Worm (Caenorhabditis elegans): ENCODE results near the gene F02C12.1.

Gene F02C12.1

ce11 chrX:13359800-13360199 lies 42.1 kb upstream of the F02C12.1 start:
- TF ChIP-seq tbx-11 (GFP tag; IDR thresholded peaks at IDR 0.05) (no peak), hmbx-1 (tag; optimal IDR thresholded peaks at IDR 0.05) (no peak), ets-7 (tag; optimal IDR thresholded peaks at IDR 0.05) (no peak), hnd-1 (tag; optimal IDR thresholded peaks at IDR 0.05) (no peak), tbx-37 (GFP tag; conservative IDR thresholded peaks at IDR 0.05) (no peak), ama-1 (optimal IDR thresholded peaks at IDR 0.05) (no peak)

- no peak for TF ChIP-seq hmg-4 (GFP tag; optimal IDR thresholded peaks at IDR 0.05)
- TF ChIP-seq ets-7 (tag; optimal IDR thresholded peaks at IDR 0.05) = no peak
- TF ChIP-seq flt-1 (GFP tag; IDR thresholded peaks at IDR 0.05) = no peak
- TF ChIP-seq sea-1 (GFP tag; conservative IDR thresholded peaks at IDR 0.05) = no peak
- no peak for TF ChIP-seq B0310.2 (tag; optimal IDR thresholded peaks at IDR 0.05)
- no peak for TF ChIP-seq ama-1 (optimal IDR thresholded peaks at IDR 0.05)
- no peak for TF ChIP-seq scrt-1 (GFP tag; IDR thresholded peaks at IDR 0.05)
- TF ChIP-seq hnd-1 (tag; optimal IDR thresholded peaks at IDR 0.05) = no peak
- no peak for TF ChIP-seq ceh-36 (tag; optimal IDR thresholded peaks at IDR 0.05)
These were observed 41.3 kb upstream of the F02C12.1 start for ce11 chrX:13360632-13361031.

ce11 chrX:13362486-13362885 lies 39.4 kb upstream of the F02C12.1 start, which contains the start of gene C49F8.15:
Gene C49F8.15 (minus strand): TSS chrX:13362586.
- no peak for TF ChIP-seq pes-1 (GFP tag; IDR thresholded peaks at IDR 0.05)
- TF ChIP-seq F13C5.2 (tag; optimal IDR thresholded peaks at IDR 0.05) = no peak
- TF ChIP-seq scrt-1 (GFP tag; IDR thresholded peaks at IDR 0.05) = no peak
- TF ChIP-seq ceh-36 (tag; optimal IDR thresholded peaks at IDR 0.05) = no peak
- no peak for TF ChIP-seq flt-1 (GFP tag; IDR thresholded peaks at IDR 0.05)
- TF ChIP-seq hmg-4 (GFP tag; optimal IDR thresholded peaks at IDR 0.05) = no peak
- TF ChIP-seq tra-4 (tag; optimal IDR thresholded peaks at IDR 0.05) = no peak
- no peak for TF ChIP-seq hnd-1 (tag; optimal IDR thresholded peaks at IDR 0.05)
- no peak for TF ChIP-seq sea-1 (GFP tag; conservative IDR thresholded peaks at IDR 0.05)
- TF ChIP-seq hmbx-1 (tag; optimal IDR thresholded peaks at IDR 0.05) = no peak
- TF ChIP-seq tbx-37 (GFP tag; conservative IDR thresholded peaks at IDR 0.05) = no peak
- no peak for TF ChIP-seq ets-7 (tag; optimal IDR thresholded peaks at IDR 0.05)
- TF ChIP-seq tbx-11 (GFP tag; IDR thresholded peaks at IDR 0.05) = no peak
- TF ChIP-seq ceh-13 (GFP tag; optimal IDR thresholded peaks at IDR 0.05) = no peak
- TF ChIP-seq aly-1 (tag; optimal IDR thresholded peaks at IDR 0.05) = no peak
- TF ChIP-seq B0310.2 (tag; optimal IDR thresholded peaks at IDR 0.05) = no peak
- no peak for TF ChIP-seq ama-1 (optimal IDR thresholded peaks at IDR 0.05)

ce11 chrX:13364897-13365296 lies 37.0 kb upstream of the F02C12.1 start, which contains the start of gene C49F8.1:
Gene C49F8.1 (minus strand): TSS chrX:13364997.
- no peak for TF ChIP-seq tbx-11 (GFP tag; IDR thresholded peaks at IDR 0.05)
- TF ChIP-seq tra-4 (tag; optimal IDR thresholded peaks at IDR 0.05) = no peak
- TF ChIP-seq ets-7 (tag; optimal IDR thresholded peaks at IDR 0.05) = no peak
- TF ChIP-seq F13C5.2 (tag; optimal IDR thresholded peaks at IDR 0.05) = no peak
- TF ChIP-seq scrt-1 (GFP tag; IDR thresholded peaks at IDR 0.05) = no peak
- TF ChIP-seq flt-1 (GFP tag; IDR thresholded peaks at IDR 0.05) = no peak
- TF ChIP-seq hmg-4 (GFP tag; optimal IDR thresholded peaks at IDR 0.05) = no peak
- TF ChIP-seq aly-1 (tag; optimal IDR thresholded peaks at IDR 0.05) = no peak
- TF ChIP-seq ama-1 (optimal IDR thresholded peaks at IDR 0.05) = no peak
- no peak for TF ChIP-seq ceh-36 (tag; optimal IDR thresholded peaks at IDR 0.05)
- TF ChIP-seq hmbx-1 (tag; optimal IDR thresholded peaks at IDR 0.05) = no peak
- TF ChIP-seq tbx-37 (GFP tag; conservative IDR thresholded peaks at IDR 0.05) = no peak
- TF ChIP-seq pes-1 (GFP tag; IDR thresholded peaks at IDR 0.05) = no peak
- TF ChIP-seq ceh-13 (GFP tag; optimal IDR thresholded peaks at IDR 0.05) = no peak
- no peak for TF ChIP-seq B0310.2 (tag; optimal IDR thresholded peaks at IDR 0.05)
- TF ChIP-seq hnd-1 (tag; optimal IDR thresholded peaks at IDR 0.05) = no peak
- no peak for TF ChIP-seq sea-1 (GFP tag; conservative IDR thresholded peaks at IDR 0.05)

- TF ChIP-seq hmbx-1 (tag; optimal IDR thresholded peaks at IDR 0.05) (no peak), F13C5.2 (tag; optimal IDR thresholded peaks at IDR 0.05) (no peak), pes-1 (GFP tag; IDR thresholded peaks at IDR 0.05) (no peak), hnd-1 (tag; optimal IDR thresholded peaks at IDR 0.05) (no peak), tbx-11 (GFP tag; IDR thresholded peaks at IDR 0.05) (no peak), B0310.2 (tag; optimal IDR thresholded peaks at IDR 0.05) (no peak), tbx-37 (GFP tag; conservative IDR thresholded peaks at IDR 0.05) (no peak), ceh-36 (tag; optimal IDR thresholded peaks at IDR 0.05) (no peak), ama-1 (optimal IDR thresholded peaks at IDR 0.05) (no peak), tra-4 (tag; optimal IDR thresholded peaks at IDR 0.05) (no peak), flt-1 (GFP tag; IDR thresholded peaks at IDR 0.05) (no peak), ets-7 (tag; optimal IDR thresholded peaks at IDR 0.05) (no peak), sea-1 (GFP tag; conservative IDR thresholded peaks at IDR 0.05) (no peak), scrt-1 (GFP tag; IDR thresholded peaks at IDR 0.05) (no peak), aly-1 (tag; optimal IDR thresholded peaks at IDR 0.05) (no peak)
These were observed 34.9 kb upstream of the F02C12.1 start for ce11 chrX:13366955-13367354.

ce11 chrX:13368283-13368682 lies 33.6 kb upstream of the F02C12.1 start:
- no peak for TF ChIP-seq ceh-13 (GFP tag; optimal IDR thresholded peaks at IDR 0.05)
- TF ChIP-seq hmbx-1 (tag; optimal IDR thresholded peaks at IDR 0.05) = no peak
- no peak for TF ChIP-seq ama-1 (optimal IDR thresholded peaks at IDR 0.05)
- TF ChIP-seq hmg-4 (GFP tag; optimal IDR thresholded peaks at IDR 0.05) = no peak
- TF ChIP-seq scrt-1 (GFP tag; IDR thresholded peaks at IDR 0.05) = no peak
- no peak for TF ChIP-seq B0310.2 (tag; optimal IDR thresholded peaks at IDR 0.05)
- no peak for TF ChIP-seq hnd-1 (tag; optimal IDR thresholded peaks at IDR 0.05)
- no peak for TF ChIP-seq flt-1 (GFP tag; IDR thresholded peaks at IDR 0.05)
- TF ChIP-seq tbx-11 (GFP tag; IDR thresholded peaks at IDR 0.05) = no peak
- TF ChIP-seq F13C5.2 (tag; optimal IDR thresholded peaks at IDR 0.05) = no peak
- TF ChIP-seq sea-1 (GFP tag; conservative IDR thresholded peaks at IDR 0.05) = no peak
- no peak for TF ChIP-seq pes-1 (GFP tag; IDR thresholded peaks at IDR 0.05)
- TF ChIP-seq tbx-37 (GFP tag; conservative IDR thresholded peaks at IDR 0.05) = no peak
- no peak for TF ChIP-seq ceh-36 (tag; optimal IDR thresholded peaks at IDR 0.05)
- TF ChIP-seq aly-1 (tag; optimal IDR thresholded peaks at IDR 0.05) = no peak
- no peak for TF ChIP-seq ets-7 (tag; optimal IDR thresholded peaks at IDR 0.05)
- no peak for TF ChIP-seq tra-4 (tag; optimal IDR thresholded peaks at IDR 0.05)

ce11 chrX:13376185-13376584 lies 25.7 kb upstream of the F02C12.1 start:
- no peak for TF ChIP-seq ama-1 (optimal IDR thresholded peaks at IDR 0.05)
- TF ChIP-seq F13C5.2 (tag; optimal IDR thresholded peaks at IDR 0.05) = no peak
- no peak for TF ChIP-seq tra-4 (tag; optimal IDR thresholded peaks at IDR 0.05)
- TF ChIP-seq hnd-1 (tag; optimal IDR thresholded peaks at IDR 0.05) = no peak
- TF ChIP-seq flt-1 (GFP tag; IDR thresholded peaks at IDR 0.05) = no peak
- no peak for TF ChIP-seq ets-7 (tag; optimal IDR thresholded peaks at IDR 0.05)
- no peak for TF ChIP-seq scrt-1 (GFP tag; IDR thresholded peaks at IDR 0.05)
- no peak for TF ChIP-seq ceh-13 (GFP tag; optimal IDR thresholded peaks at IDR 0.05)
- TF ChIP-seq ceh-36 (tag; optimal IDR thresholded peaks at IDR 0.05) = no peak
- TF ChIP-seq B0310.2 (tag; optimal IDR thresholded peaks at IDR 0.05) = no peak
- TF ChIP-seq pes-1 (GFP tag; IDR thresholded peaks at IDR 0.05) = no peak
- TF ChIP-seq hmbx-1 (tag; optimal IDR thresholded peaks at IDR 0.05) = no peak
- TF ChIP-seq tbx-11 (GFP tag; IDR thresholded peaks at IDR 0.05) = no peak
- no peak for TF ChIP-seq tbx-37 (GFP tag; conservative IDR thresholded peaks at IDR 0.05)
- TF ChIP-seq hmg-4 (GFP tag; optimal IDR thresholded peaks at IDR 0.05) = no peak
- TF ChIP-seq aly-1 (tag; optimal IDR thresholded peaks at IDR 0.05) = no peak
- TF ChIP-seq sea-1 (GFP tag; conservative IDR thresholded peaks at IDR 0.05) = no peak
